Worm (Caenorhabditis elegans): Measurements from ENCODE around the gene ctbp-1.

ctbp-1 gene

DNA sequence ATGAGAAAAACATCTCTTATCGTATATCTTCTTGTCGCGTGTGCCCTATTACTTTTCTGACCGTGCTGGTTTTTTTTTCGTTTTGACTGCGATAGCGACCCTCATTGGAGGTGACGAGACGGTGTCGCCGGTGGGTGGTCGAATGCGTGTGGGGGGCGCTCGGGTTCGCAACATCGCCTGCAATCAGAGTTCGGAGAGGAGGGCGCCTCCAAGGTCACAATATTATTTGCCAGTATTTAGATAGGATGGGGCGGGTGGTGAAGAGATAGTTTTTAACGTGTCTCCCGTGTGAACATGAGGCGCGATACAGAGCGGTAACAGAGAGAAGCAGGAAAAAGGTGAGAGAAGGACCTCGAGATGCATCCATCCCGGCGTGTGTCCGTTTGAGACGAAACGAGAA is 41.6 kb upstream of the ctbp-1 start (continued):
- TF ChIP-seq zag-1 (tag; optimal IDR thresholded peaks at IDR 0.05), result no peak
- no peak for TF ChIP-seq lsy-2 (tag; optimal IDR thresholded peaks at IDR 0.05)
- TF ChIP-seq fos-1 (tag; optimal IDR thresholded peaks at IDR 0.05), result no peak
- no peak for TF ChIP-seq nhr-23 (tag; optimal IDR thresholded peaks at IDR 0.05)
- TF ChIP-seq mab-5 (tag; optimal IDR thresholded peaks at IDR 0.05), result no peak
- TF ChIP-seq nhr-237 (tag; optimal IDR thresholded peaks at IDR 0.05), result no peak
- no peak for TF ChIP-seq lin-13 (GFP tag; optimal IDR thresholded peaks at IDR 0.05)

DNA sequence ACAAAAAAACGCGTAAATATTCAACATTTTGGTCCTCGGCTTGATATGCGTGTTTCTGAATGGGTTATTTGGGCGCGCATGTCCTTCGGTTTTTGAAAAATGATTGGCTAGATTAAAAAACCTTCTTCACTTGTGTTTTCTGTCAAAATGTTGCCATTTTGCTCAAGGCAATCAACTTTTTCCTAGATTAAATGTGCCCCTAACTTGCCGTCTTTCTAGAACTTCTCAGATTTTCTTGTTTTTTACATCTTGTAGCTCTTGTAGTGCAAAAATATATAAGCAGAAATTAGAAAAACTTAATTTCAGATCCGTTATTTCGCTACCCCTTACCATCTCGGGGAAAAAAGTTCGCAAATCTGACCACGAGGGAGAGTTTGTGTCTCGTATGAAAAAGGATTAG is 40.7 kb upstream of the ctbp-1 start, which contains the start of gene hbl-1:
Gene hbl-1 (plus strand): TSS at position 301 of the 400 bp plus-strand sequence.
- no peak for TF ChIP-seq nhr-12 (tag; optimal IDR thresholded peaks at IDR 0.05)
- TF ChIP-seq zag-1 (tag; optimal IDR thresholded peaks at IDR 0.05), result no peak
- TF ChIP-seq lin-39 (tag; optimal IDR thresholded peaks at IDR 0.05), result no peak
- TF ChIP-seq ceh-16 (tag; optimal IDR thresholded peaks at IDR 0.05), result no peak
- no peak for TF ChIP-seq C34F6.9 (tag; optimal IDR thresholded peaks at IDR 0.05)
- no peak for TF ChIP-seq alr-1 (tag; optimal IDR thresholded peaks at IDR 0.05)
- TF ChIP-seq nhr-10 (tag; optimal IDR thresholded peaks at IDR 0.05), result no peak
- no peak for TF ChIP-seq sem-4 (tag; optimal IDR thresholded peaks at IDR 0.05)
- TF ChIP-seq dmd-4 (tag; optimal IDR thresholded peaks at IDR 0.05), result no peak
- TF ChIP-seq nhr-11 (tag; optimal IDR thresholded peaks at IDR 0.05), result no peak
- no peak for TF ChIP-seq Y55F3AM.14 (GFP tag; optimal IDR thresholded peaks at IDR 0.05)
- TF ChIP-seq mbf-1 (tag; optimal IDR thresholded peaks at IDR 0.05), result no peak

DNA sequence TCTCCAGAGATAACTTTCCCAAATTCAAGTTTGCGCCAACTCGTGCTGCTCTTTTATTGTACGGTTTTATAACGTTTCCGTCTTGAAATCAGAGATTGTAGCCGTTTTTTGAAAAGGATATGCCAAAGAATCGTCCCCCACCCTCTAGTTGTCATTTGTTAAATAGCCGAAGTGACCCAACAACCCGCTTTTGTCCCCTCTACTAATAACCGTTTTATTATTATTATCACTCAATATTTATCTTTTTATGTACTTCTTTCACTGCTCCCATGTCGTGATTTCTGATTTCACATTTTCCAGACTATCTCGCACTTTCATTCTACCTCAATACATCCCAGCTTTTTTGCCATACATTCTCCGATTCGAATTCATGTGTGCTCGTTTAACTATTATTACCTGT is 35.5 kb upstream of the ctbp-1 start:
- no peak for TF ChIP-seq Y55F3AM.14 (GFP tag; optimal IDR thresholded peaks at IDR 0.05)
- no peak for TF ChIP-seq ztf-4 (tag; optimal IDR thresholded peaks at IDR 0.05)
- TF ChIP-seq nhr-10 (tag; optimal IDR thresholded peaks at IDR 0.05), result no peak
- no peak for TF ChIP-seq ama-1 (optimal IDR thresholded peaks at IDR 0.05)
- no peak for TF ChIP-seq nhr-11 (tag; optimal IDR thresholded peaks at IDR 0.05)
- no peak for TF ChIP-seq F13H6.1 (tag; optimal IDR thresholded peaks at IDR 0.05)
- no peak for TF ChIP-seq nhr-77 (tag; optimal IDR thresholded peaks at IDR 0.05)
- no peak for TF ChIP-seq lin-13 (GFP tag; optimal IDR thresholded peaks at IDR 0.05)

DNA sequence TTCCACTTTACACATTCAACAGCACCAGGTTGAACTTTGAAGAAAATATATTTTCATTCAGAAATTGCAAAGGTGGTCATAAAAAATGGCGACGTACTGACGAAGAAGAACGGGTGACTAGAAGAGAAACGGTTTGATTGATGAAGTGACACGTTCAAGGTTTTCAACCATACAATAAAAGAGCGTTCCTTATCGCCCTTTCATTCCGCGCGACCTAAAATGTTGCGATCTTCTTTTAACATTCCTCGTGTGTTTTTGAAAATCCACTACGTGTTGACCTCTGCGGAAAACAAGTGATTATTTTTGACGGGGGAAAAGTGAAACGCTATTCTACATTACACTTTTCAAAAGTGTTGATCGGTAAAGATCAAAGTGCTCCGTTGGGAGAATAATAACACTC is 34.4 kb upstream of the ctbp-1 start:
- TF ChIP-seq nhr-129 (tag; optimal IDR thresholded peaks at IDR 0.05) (no peak), fos-1 (tag; optimal IDR thresholded peaks at IDR 0.05) (peak; percentile 55), ama-1 (optimal IDR thresholded peaks at IDR 0.05) (no peak), mdl-1 (tag; optimal IDR thresholded peaks at IDR 0.05) (peak in 1 of 2 experiments; percentile 7), snpc-4 (tag; optimal IDR thresholded peaks at IDR 0.05) (no peak), blmp-1 (tag; optimal IDR thresholded peaks at IDR 0.05; ENCODE audit: insufficient read depth) (peak; percentile 81), crh-2 (tag; optimal IDR thresholded peaks at IDR 0.05) (peak; percentile 47), nhr-237 (tag; optimal IDR thresholded peaks at IDR 0.05) (no peak), Y55F3AM.14 (GFP tag; optimal IDR thresholded peaks at IDR 0.05) (no peak), lin-13 (GFP tag; optimal IDR thresholded peaks at IDR 0.05) (peak; percentile 13), zag-1 (tag; optimal IDR thresholded peaks at IDR 0.05) (no peak), ceh-16 (tag; optimal IDR thresholded peaks at IDR 0.05) (peak; percentile 77), unc-39 (tag; optimal IDR thresholded peaks at IDR 0.05) (no peak), aly-2 (tag; optimal IDR thresholded peaks at IDR 0.05) (no peak), nhr-21 (tag; optimal IDR thresholded peaks at IDR 0.05) (peak; percentile 65), lsy-2 (tag; optimal IDR thresholded peaks at IDR 0.05) (peak in 1 of 2 experiments; percentile 21), sma-3 (GFP tag; optimal IDR thresholded peaks at IDR 0.05) (peak; percentile 50), nhr-25 (tag; optimal IDR thresholded peaks at IDR 0.05) (peak; percentile 88), unc-62 (GFP tag; optimal IDR thresholded peaks at IDR 0.05) (no peak), egl-27 (tag; optimal IDR thresholded peaks at IDR 0.05) (peak; percentile 50), nhr-12 (tag; optimal IDR thresholded peaks at IDR 0.05) (no peak), nhr-6 (tag; optimal IDR thresholded peaks at IDR 0.05) (peak; percentile 43), sma-9 (GFP tag; optimal IDR thresholded peaks at IDR 0.05) (peak; percentile 70), sma-9 (tag; optimal IDR thresholded peaks at IDR 0.05) (no peak), ceh-82 (tag; optimal IDR thresholded peaks at IDR 0.05) (no peak)

All from whole organism, L2 larva.